Fruit fly (Drosophila melanogaster): ENCODE results near the gene Gr64c.

Gene Gr64c

dm6 chr3L:4046289-4046688 lies 17.9 kb downstream of the Gr64c start, which contains the start of gene CG1136:
TSS of gene CG1136 (plus strand) at chr3L:4046596.
- TF ChIP-seq Deaf1 (tag; optimal IDR thresholded peaks at IDR 0.05) (peak; percentile 88), ash1 (GFP tag; optimal IDR thresholded peaks at IDR 0.05) (no peak), Hmx (GFP tag; optimal IDR thresholded peaks at IDR 0.05) (no peak), CG13894 (tag; optimal IDR thresholded peaks at IDR 0.05) (peak; percentile 23), CG13287 (GFP tag; IDR thresholded peaks at IDR 0.05; ENCODE audit: partially characterized antibody) (peak; percentile 15; the same call in 1 of the 2 replicates), CG31224 (GFP tag; IDR thresholded peaks at IDR 0.05) (no peak), chinmo (GFP tag; IDR thresholded peaks at IDR 0.05; ENCODE audit: partially characterized antibody) (0 out of 4 replicates have a peak, but pooled peaks have one; percentile 65), oc (tag; optimal IDR thresholded peaks at IDR 0.05) (peak; percentile 15), E2f2 (GFP tag; IDR thresholded peaks at IDR 0.05) (0 out of 2 replicates have a peak, but pooled peaks have one; percentile 22), CG6175 (GFP tag; IDR thresholded peaks at IDR 0.05) (0 out of 3 replicates have a peak, but pooled peaks have one; percentile 25), Rx (GFP tag; IDR thresholded peaks at IDR 0.05) (no peak), rib (GFP tag; IDR thresholded peaks at IDR 0.05) (0 out of 2 replicates have a peak, but pooled peaks have one; percentile 44)

DNA sequence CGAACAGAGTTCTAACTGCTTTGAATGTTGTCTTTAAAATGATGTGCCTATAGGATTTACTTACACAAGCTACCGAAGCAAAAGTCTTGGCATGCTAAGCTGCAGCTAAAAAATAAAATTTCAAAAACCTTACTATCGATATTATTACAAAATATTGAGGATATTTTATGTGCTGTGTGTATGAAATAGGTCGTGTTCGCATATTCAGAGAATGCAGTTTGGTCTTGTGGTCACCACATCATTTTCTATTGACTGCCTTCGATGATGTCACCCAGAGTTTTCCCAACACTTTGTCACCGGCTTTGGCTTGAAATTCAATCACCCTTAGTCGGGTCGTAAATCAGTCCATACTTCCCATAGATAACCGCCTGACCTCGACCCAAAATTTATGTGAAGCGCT lies 19.2 kb downstream of the Gr64c start, which contains the start of gene Dpy-30L2:
Gene Dpy-30L2, minus strand, starts transcription at position 101 of the 400 bp plus-strand sequence.
- no peak for TF ChIP-seq CG5953 (GFP tag; IDR thresholded peaks at IDR 0.05)
- TF ChIP-seq chn (GFP tag; optimal IDR thresholded peaks at IDR 0.05) = no peak
- TF ChIP-seq maf-S (GFP tag; optimal IDR thresholded peaks at IDR 0.05) = no peak
- no peak for TF ChIP-seq CG17328 (GFP tag; IDR thresholded peaks at IDR 0.05)
- no peak for TF ChIP-seq CG14860 (GFP tag; IDR thresholded peaks at IDR 0.05; ENCODE audit: partially characterized antibody)
- TF ChIP-seq Dp (GFP tag; optimal IDR thresholded peaks at IDR 0.05) = no peak
- no peak for TF ChIP-seq CG2712 (tag; optimal IDR thresholded peaks at IDR 0.05)
- TF ChIP-seq CG2129 (GFP tag; IDR thresholded peaks at IDR 0.05; ENCODE audit: partially characterized antibody) = no peak
- TF ChIP-seq CG5180 (GFP tag; optimal IDR thresholded peaks at IDR 0.05) = no peak
- no peak for TF ChIP-seq vfl (GFP tag; optimal IDR thresholded peaks at IDR 0.05)
- TF ChIP-seq CG15011 (GFP tag; optimal IDR thresholded peaks at IDR 0.05) = no peak
- TF ChIP-seq eve (GFP tag; optimal IDR thresholded peaks at IDR 0.05) = no peak
- no peak for TF ChIP-seq ken (GFP tag; IDR thresholded peaks at IDR 0.05)
- no peak for TF ChIP-seq CG6689 (GFP tag; IDR thresholded peaks at IDR 0.05)
- no peak for TF ChIP-seq CG2875 (GFP tag; optimal IDR thresholded peaks at IDR 0.05)
- no peak for TF ChIP-seq Hr39 (optimal IDR thresholded peaks at IDR 0.05)
- TF ChIP-seq fru (optimal IDR thresholded peaks at IDR 0.05) = no peak

DNA sequence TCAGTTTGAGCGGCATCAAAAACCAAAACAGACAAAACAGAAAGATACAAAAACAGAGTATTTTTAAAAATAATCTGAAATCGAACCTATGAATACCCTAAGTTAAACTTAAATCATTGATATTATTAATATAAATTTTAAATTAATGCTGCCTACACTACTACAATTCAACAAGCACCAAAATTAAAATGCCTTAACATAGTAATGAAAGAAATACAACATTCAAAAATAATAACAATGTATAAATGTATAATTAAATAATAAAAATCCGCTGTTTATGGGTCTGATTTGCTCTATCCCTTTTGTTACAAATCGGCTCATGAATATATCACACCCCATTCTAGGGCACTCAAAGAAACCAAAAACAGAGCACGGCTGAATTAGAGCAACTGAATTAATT lies 20.7 kb downstream of the Gr64c start:
- peak; percentile 13 for TF ChIP-seq D19B (GFP tag; optimal IDR thresholded peaks at IDR 0.05)
- TF ChIP-seq CG10654 (GFP tag; optimal IDR thresholded peaks at IDR 0.05) = no peak
- no peak for TF ChIP-seq Dbx (GFP tag; IDR thresholded peaks at IDR 0.05)
- peak; percentile 2 for TF ChIP-seq phol (tag; optimal IDR thresholded peaks at IDR 0.05)
- TF ChIP-seq CG30403 (GFP tag; optimal IDR thresholded peaks at IDR 0.05) = peak; percentile 11
- TF ChIP-seq row (GFP tag; IDR thresholded peaks at IDR 0.05) = peak; percentile 65
- TF ChIP-seq Oli (tag; optimal IDR thresholded peaks at IDR 0.05) = peak; percentile 35
- TF ChIP-seq lmd (GFP tag; IDR thresholded peaks at IDR 0.05) = 0 out of 2 replicates have a peak, but pooled peaks have one; percentile 21
- peak; percentile 30 for TF ChIP-seq CG18262 (tag; optimal IDR thresholded peaks at IDR 0.05)
- TF ChIP-seq Rfx (GFP tag; IDR thresholded peaks at IDR 0.05) = 0 out of 2 replicates have a peak, but pooled peaks have one; percentile 13
- 0 out of 3 replicates have a peak, but pooled peaks have one; percentile 34 for TF ChIP-seq CG17361 (GFP tag; IDR thresholded peaks at IDR 0.05)
- TF ChIP-seq CoRest (tag; optimal IDR thresholded peaks at IDR 0.05) = peak; percentile 18
- TF ChIP-seq CG15269 (tag; optimal IDR thresholded peaks at IDR 0.05) = peak; percentile 46
- TF ChIP-seq CG9437 (GFP tag; optimal IDR thresholded peaks at IDR 0.05) = peak; percentile 7
- peak; percentile 12 for TF ChIP-seq CG7839 (tag; optimal IDR thresholded peaks at IDR 0.05)
- peak; percentile 51 for TF ChIP-seq dmrt99B (tag; optimal IDR thresholded peaks at IDR 0.05)
- TF ChIP-seq nmo (GFP tag; optimal IDR thresholded peaks at IDR 0.05) = peak; percentile 24
- TF ChIP-seq Xbp1 (GFP tag; optimal IDR thresholded peaks at IDR 0.05) = peak; percentile 6
- TF ChIP-seq Xrp1 (GFP tag; IDR thresholded peaks at IDR 0.05) = peak; percentile 34; the same call in 1 of the 2 replicates
- TF ChIP-seq Med (GFP tag) = peak; percentile 38
- peak; percentile 22 for TF ChIP-seq Ssrp (tag; optimal IDR thresholded peaks at IDR 0.05)

Measured in whole organism, embryonic.